Worm (Caenorhabditis elegans) whole organism, late embryonic: ENCODE results near the gene ceh-54.

Experiments
- C08G9.2 ChIP-seq: sonication (generic microtip); optimal IDR thresholded peaks from 2 replicates; lab custom pipeline; 2016; ENCODE audit warnings: mild to moderate bottlenecking, missing genetic modification characterization, moderate library complexity, missing compliant biosample characterization
- C38D4.7 ChIP-seq: fragments of 200-800 bp; sonication (Bioruptor generic); optimal IDR thresholded peaks from 2 replicates; lab custom pipeline; 2018; ENCODE audit warnings: mild to moderate bottlenecking, missing genetic modification characterization, moderate library complexity, missing compliant biosample characterization
- ama-1 ChIP-seq: fragments of 150-350 bp; optimal IDR thresholded peaks from 2 replicates; lab custom pipeline; 2014
- ceh-14 ChIP-seq: sonication (generic microtip); optimal IDR thresholded peaks from 2 replicates; lab custom pipeline; 2016; ENCODE audit warnings: missing genotype, missing genetic modification characterization, missing compliant biosample characterization
- ceh-18 ChIP-seq: sonication (generic microtip); optimal IDR thresholded peaks from 2 replicates; lab custom pipeline; 2016; ENCODE audit warnings: missing genetic modification characterization, missing compliant biosample characterization
- ceh-19 ChIP-seq: fragments of 200-800 bp; sonication (Bioruptor generic); optimal IDR thresholded peaks from 2 replicates; lab custom pipeline; 2018; ENCODE audit warnings: mild to moderate bottlenecking, missing genetic modification characterization, missing compliant biosample characterization
- ceh-2 ChIP-seq: sonication (generic microtip); optimal IDR thresholded peaks from 2 replicates; lab custom pipeline; 2016; ENCODE audit warnings: missing genotype, missing genetic modification characterization, missing compliant biosample characterization
- ceh-22 ChIP-seq: sonication (generic microtip); optimal IDR thresholded peaks from 2 replicates; lab custom pipeline; 2017; ENCODE audit warnings: missing biosample characterization, missing genetic modification characterization
- ceh-31 ChIP-seq: sonication (generic microtip); optimal IDR thresholded peaks from 2 replicates; lab custom pipeline; 2016; ENCODE audit warnings: missing genetic modification characterization, missing compliant biosample characterization
- ceh-34 ChIP-seq: sonication (generic microtip); optimal IDR thresholded peaks from 2 replicates; lab custom pipeline; 2016; ENCODE audit warnings: mild to moderate bottlenecking, missing genetic modification characterization, missing compliant biosample characterization
- ceh-45 ChIP-seq: fragments of 200-800 bp; sonication (Bioruptor generic); IDR thresholded peaks from 2 replicates; pipeline ENCODE4 v1.3.6; 2022; ENCODE audit warnings: missing genetic modification reagents, missing genetic modification characterization, missing compliant biosample characterization
- ceh-48 ChIP-seq: sonication (generic microtip); optimal IDR thresholded peaks from 2 replicates; lab custom pipeline; 2016; ENCODE audit warnings: missing genetic modification characterization, inconsistent platforms, missing compliant biosample characterization
- ceh-6 ChIP-seq: fragments of 200-800 bp; sonication (Bioruptor generic); optimal IDR thresholded peaks from 2 replicates; lab custom pipeline; 2018; ENCODE audit warnings: mild to moderate bottlenecking, missing genetic modification characterization, missing compliant biosample characterization
- ceh-9 ChIP-seq: sonication (generic microtip); optimal IDR thresholded peaks from 2 replicates; lab custom pipeline; 2016; ENCODE audit warnings: mild to moderate bottlenecking, missing genetic modification characterization, inconsistent platforms, missing compliant biosample characterization
- dve-1 ChIP-seq: sonication (generic microtip); optimal IDR thresholded peaks from 2 replicates; lab custom pipeline; 2017; ENCODE audit warnings: antibody characterized with exemption, mild to moderate bottlenecking, missing genetic modification characterization, missing compliant biosample characterization
- elt-2 ChIP-seq: sonication (generic microtip); optimal IDR thresholded peaks from 2 replicates; lab custom pipeline; 2016; ENCODE audit warnings: missing genetic modification reagents, missing genetic modification characterization, missing compliant biosample characterization
- ets-4 ChIP-seq: sonication (generic microtip); optimal IDR thresholded peaks from 2 replicates; lab custom pipeline; 2016; ENCODE audit warnings: missing genetic modification characterization, missing compliant biosample characterization
- fax-1 ChIP-seq: sonication (generic microtip); optimal IDR thresholded peaks from 2 replicates; lab custom pipeline; 2016; ENCODE audit warnings: missing genotype, missing genetic modification characterization, missing compliant biosample characterization
- hlh-15 ChIP-seq: sonication (generic microtip); optimal IDR thresholded peaks from 2 replicates; lab custom pipeline; 2016; ENCODE audit warnings: missing genetic modification characterization, missing compliant biosample characterization
- hlh-6 ChIP-seq: sonication (generic microtip); optimal IDR thresholded peaks from 2 replicates; lab custom pipeline; 2016; ENCODE audit warnings: missing genotype, missing genetic modification characterization, missing compliant biosample characterization
- hlh-8 ChIP-seq: sonication (generic microtip); optimal IDR thresholded peaks from 2 replicates; lab custom pipeline; 2016; ENCODE audit warnings: missing genotype, missing genetic modification characterization, missing compliant biosample characterization
- lim-6 ChIP-seq: sonication (generic microtip); optimal IDR thresholded peaks from 2 replicates; lab custom pipeline; 2016; ENCODE audit warnings: missing genetic modification characterization, missing compliant biosample characterization
- lin-11 ChIP-seq: fragments of 200-800 bp; sonication (Bioruptor generic); optimal IDR thresholded peaks from 2 replicates; lab custom pipeline; 2018; ENCODE audit warnings: mild to moderate bottlenecking, missing genetic modification characterization, missing compliant biosample characterization
- mec-3 ChIP-seq: sonication (generic microtip); optimal IDR thresholded peaks from 2 replicates; lab custom pipeline; 2016; ENCODE audit warnings: borderline replicate concordance, missing genetic modification characterization, missing compliant biosample characterization
- nfya-1 ChIP-seq: sonication (generic microtip); optimal IDR thresholded peaks from 2 replicates; lab custom pipeline; 2017; ENCODE audit warnings: missing genetic modification characterization, mild to moderate bottlenecking, missing compliant biosample characterization, antibody characterized with exemption, moderate library complexity
- npax-4 ChIP-seq: sonication (generic microtip); optimal IDR thresholded peaks from 2 replicates; lab custom pipeline; 2016; ENCODE audit warnings: missing genetic modification characterization, missing compliant biosample characterization
- pat-9 ChIP-seq: fragments of 200-800 bp; sonication (Bioruptor generic); optimal IDR thresholded peaks from 2 replicates; lab custom pipeline; 2018; ENCODE audit warnings: mild to moderate bottlenecking, missing genetic modification characterization, moderate library complexity, missing compliant biosample characterization
- pha-2 ChIP-seq: sonication (generic microtip); optimal IDR thresholded peaks from 2 replicates; lab custom pipeline; 2017; ENCODE audit warnings: mild to moderate bottlenecking, missing genetic modification characterization, missing compliant biosample characterization
- pha-4 ChIP-seq: fragments of 150-350 bp; optimal IDR thresholded peaks from 2 replicates; lab custom pipeline; 2018; ENCODE audit warnings: missing biosample characterization, missing genetic modification reagents, missing genetic modification characterization
- pros-1 ChIP-seq: fragments of 150-350 bp; optimal IDR thresholded peaks from 2 replicates; lab custom pipeline; 2014; ENCODE audit warnings: missing biosample characterization, missing genetic modification reagents, missing genetic modification characterization
- rnt-1 ChIP-seq: sonication (generic microtip); optimal IDR thresholded peaks from 2 replicates; lab custom pipeline; 2016; ENCODE audit warnings: missing genetic modification characterization, missing compliant biosample characterization
- sdc-2 ChIP-seq: sonication (generic microtip); optimal IDR thresholded peaks from 2 replicates; lab custom pipeline; 2016; ENCODE audit warnings: missing genotype, missing genetic modification characterization, missing compliant biosample characterization
- sox-2 ChIP-seq: fragments of 200-800 bp; sonication (Bioruptor generic); IDR thresholded peaks from 2 replicates; pipeline ENCODE4 v1.3.6; 2022; ENCODE audit warnings: missing genetic modification reagents, missing genetic modification characterization, missing compliant biosample characterization
- syd-9 ChIP-seq: sonication (generic microtip); optimal IDR thresholded peaks from 2 replicates; lab custom pipeline; 2016; ENCODE audit warnings: mild to moderate bottlenecking, missing genetic modification characterization, moderate library complexity, missing compliant biosample characterization
- tbx-2 ChIP-seq: sonication (generic microtip); optimal IDR thresholded peaks from 2 replicates; lab custom pipeline; 2016; ENCODE audit warnings: missing genetic modification characterization, missing compliant biosample characterization
- tbx-7 ChIP-seq: sonication (generic microtip); optimal IDR thresholded peaks from 2 replicates; lab custom pipeline; 2016; ENCODE audit warnings: missing genotype, missing genetic modification characterization, missing compliant biosample characterization
- unc-3 ChIP-seq, 2 experiments: fragments of 200-800 bp in 1 of 2; sonication (Bioruptor generic) in 1 of 2; sonication (generic microtip) in 1 of 2; conservative IDR thresholded peaks in 1 of 2; optimal IDR thresholded peaks in 1 of 2; 2 replicates each; pipeline versions ENCODE4 v1.3.6 to Lab custom; 2016 to 2022; ENCODE audit warnings: missing compliant biosample characterization in 2 of 2, missing genetic modification characterization in 2 of 2, missing genetic modification reagents in 1 of 2
- unc-42 ChIP-seq: sonication (generic microtip); optimal IDR thresholded peaks from 2 replicates; lab custom pipeline; 2016; ENCODE audit warnings: missing genotype, missing genetic modification characterization, missing compliant biosample characterization
- unc-55 ChIP-seq: sonication (generic microtip); optimal IDR thresholded peaks from 2 replicates; lab custom pipeline; 2017; ENCODE audit warnings: missing biosample characterization, missing genetic modification reagents, missing genetic modification characterization
- unc-86 ChIP-seq: sonication (generic microtip); optimal IDR thresholded peaks from 2 replicates; lab custom pipeline; 2016; ENCODE audit warnings: missing genetic modification characterization, missing compliant biosample characterization
- zip-5 ChIP-seq: sonication (generic microtip); optimal IDR thresholded peaks from 2 replicates; lab custom pipeline; 2016; ENCODE audit warnings: missing genetic modification characterization, missing compliant biosample characterization

The ceh-54 gene

DNA sequence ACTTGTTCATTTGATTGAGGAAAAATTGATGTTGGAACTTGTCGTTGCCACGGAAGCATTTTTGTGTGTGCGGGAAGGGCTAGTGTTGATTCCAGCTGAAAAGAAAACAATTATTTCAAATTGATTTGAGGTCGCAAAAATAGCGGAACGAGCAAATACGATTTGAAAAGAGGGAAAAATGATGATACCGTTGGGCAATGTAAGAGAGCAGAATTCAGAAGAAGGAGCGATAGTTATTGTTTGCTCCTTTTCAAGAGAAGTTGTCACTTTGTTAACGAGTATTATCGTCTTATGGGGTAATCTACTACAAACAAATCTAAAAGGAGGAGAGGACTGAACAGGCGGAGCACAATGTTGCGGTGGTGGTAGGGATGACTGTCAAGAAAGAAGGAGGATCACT lies 33.6 kb downstream of the ceh-54 start, which contains the start of gene odd-2:
TSS of gene odd-2 (minus strand) at position 101 of the 400 bp plus-strand sequence.
- TF ChIP-seq ceh-34 (tag; lab: Kevin White, UChicago) = no peak
- TF ChIP-seq C38D4.7 = no peak
- TF ChIP-seq pha-4 (tag; lab: Kevin White, UChicago) = no peak
- no peak for TF ChIP-seq lin-11 (tag; lab: Kevin White, UChicago)
- no peak for TF ChIP-seq zip-5
- TF ChIP-seq pha-2 (tag; lab: Kevin White, UChicago) = no peak
- TF ChIP-seq unc-3 (GFP tag; conservative IDR thresholded peaks at IDR 0.05; lab: Robert Waterston, UW) = no peak
- no peak for TF ChIP-seq unc-3 (tag; optimal IDR thresholded peaks at IDR 0.05; lab: Kevin White, UChicago)
- TF ChIP-seq pat-9 (tag; lab: Kevin White, UChicago) = no peak
- TF ChIP-seq unc-42 (tag; lab: Kevin White, UChicago) = no peak
- TF ChIP-seq, all 69 proteins: peak for 0

DNA sequence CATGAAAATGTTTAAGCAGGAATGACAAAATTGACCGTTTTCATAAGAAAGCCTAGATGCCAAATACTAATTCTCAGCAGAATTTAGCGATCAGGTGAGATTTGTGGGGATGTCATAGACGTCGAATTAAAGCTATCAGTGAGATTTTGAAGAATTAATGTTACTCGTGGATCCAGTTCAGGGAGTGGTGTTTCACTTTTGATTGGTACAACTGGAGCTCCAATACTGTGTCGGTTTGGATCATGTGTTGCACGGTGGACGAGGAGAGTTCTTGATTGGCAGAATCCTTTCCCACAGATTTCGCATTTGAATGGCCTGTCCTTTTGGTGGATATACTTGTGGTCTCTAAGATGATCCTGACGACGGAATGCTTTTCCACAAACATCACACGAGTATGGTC lies 34.5 kb downstream of the ceh-54 start:
- TF ChIP-seq rnt-1 (no peak), tbx-7 (tag; lab: Kevin White, UChicago) (no peak), lin-11 (tag; lab: Kevin White, UChicago) (no peak), unc-86 (tag; lab: Kevin White, UChicago) (no peak), dve-1 (tag; lab: Kevin White, UChicago) (no peak), ceh-6 (no peak), lim-6 (tag; lab: Kevin White, UChicago) (no peak), ceh-9 (no peak), hlh-8 (tag; lab: Kevin White, UChicago) (no peak), ceh-14 (tag; lab: Kevin White, UChicago) (no peak), npax-4 (tag; lab: Kevin White, UChicago) (no peak), pha-4 (tag; lab: Kevin White, UChicago) (no peak), ceh-45 (GFP tag; lab: Robert Waterston, UW) (no peak), hlh-6 (tag; lab: Kevin White, UChicago) (no peak), hlh-15 (tag; lab: Kevin White, UChicago) (no peak)

ce11 chrX:6157411-6157916 lies 36.6 kb downstream of the ceh-54 start:
- TF ChIP-seq elt-2 (tag; lab: Kevin White, UChicago) = peak; percentile 50
- TF ChIP-seq fax-1 (tag; lab: Kevin White, UChicago) = no peak

DNA sequence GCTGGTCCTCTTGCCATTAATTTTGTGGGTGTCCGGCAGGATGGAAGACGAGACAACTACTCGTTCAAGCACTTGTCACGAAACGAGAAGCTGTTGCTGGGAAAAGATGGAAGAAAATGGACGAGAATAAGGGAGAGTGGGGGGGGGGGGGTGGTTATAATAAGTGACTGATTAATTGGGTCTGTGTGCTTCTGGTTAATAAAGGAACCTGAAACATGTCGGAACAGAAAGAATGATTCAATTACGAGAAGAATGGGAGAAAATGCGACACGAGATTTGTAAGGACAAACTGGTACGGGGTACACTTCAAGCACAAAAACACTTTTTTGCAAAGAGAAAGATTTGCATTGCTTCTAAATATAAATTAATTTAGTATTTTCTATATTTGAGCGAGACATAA lies 38.6 kb downstream of the ceh-54 start:
- TF ChIP-seq mec-3 (tag; lab: Kevin White, UChicago) = no peak
- peak; percentile 83 for TF ChIP-seq unc-42 (tag; lab: Kevin White, UChicago)
- no peak for TF ChIP-seq ceh-18
- no peak for TF ChIP-seq ceh-45 (GFP tag; lab: Robert Waterston, UW)
- no peak for TF ChIP-seq ceh-14 (tag; lab: Kevin White, UChicago)
- TF ChIP-seq ceh-19 (GFP tag; lab: Kevin White, UChicago) = no peak
- TF ChIP-seq rnt-1 = no peak

DNA sequence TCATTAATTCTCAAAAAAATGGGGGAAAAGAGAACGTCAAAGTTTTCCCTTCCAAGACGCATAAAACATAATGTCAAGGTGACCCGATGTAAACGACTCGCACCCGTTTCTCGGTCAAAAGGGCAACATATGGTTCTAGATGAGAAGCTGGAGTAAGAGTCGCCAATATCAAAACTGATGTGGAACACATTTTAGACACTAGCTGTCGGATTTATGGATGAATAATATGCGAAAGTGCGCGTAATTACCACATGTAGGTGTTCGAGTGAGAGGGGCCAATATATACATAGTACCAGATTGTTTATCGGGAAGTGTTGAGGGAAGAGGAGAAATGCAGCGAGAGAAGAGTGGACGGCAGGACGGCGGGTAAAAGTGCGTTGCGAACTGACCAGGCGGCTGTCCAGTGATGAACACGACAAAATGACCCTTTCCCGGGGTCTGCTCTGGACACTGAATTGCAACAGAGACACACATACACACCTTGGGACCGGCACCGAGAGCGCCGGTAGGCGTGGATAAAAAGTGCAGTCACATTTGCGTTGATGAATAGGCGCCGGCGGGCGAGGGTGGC lies 43.0 kb downstream of the ceh-54 start:
- TF ChIP-seq lin-11 (tag; lab: Kevin White, UChicago) (no peak), unc-55 (GFP tag; lab: Kevin White, UChicago) (peak; percentile 37), sox-2 (GFP tag; lab: Robert Waterston, UW) (no peak), elt-2 (tag; lab: Kevin White, UChicago) (no peak), hlh-8 (tag; lab: Kevin White, UChicago) (peak; percentile 72), ama-1 (no peak), C08G9.2 (tag; lab: Kevin White, UChicago) (no peak), ceh-31 (tag; lab: Kevin White, UChicago) (peak; percentile 58), pat-9 (tag; lab: Kevin White, UChicago) (no peak), hlh-6 (tag; lab: Kevin White, UChicago) (peak; percentile 62), ceh-34 (tag; lab: Kevin White, UChicago) (no peak), fax-1 (tag; lab: Kevin White, UChicago) (no peak), ceh-6 (no peak), hlh-15 (tag; lab: Kevin White, UChicago) (no peak), ceh-48 (tag; lab: Kevin White, UChicago) (no peak), nfya-1 (tag; lab: Kevin White, UChicago) (peak; percentile 15), ceh-18 (no peak), sdc-2 (tag; lab: Kevin White, UChicago) (peak; percentile 4), ets-4 (tag; lab: Kevin White, UChicago) (no peak), pros-1 (tag; lab: Kevin White, UChicago) (no peak), tbx-2 (peak; percentile 47), syd-9 (tag; lab: Kevin White, UChicago) (no peak), ceh-2 (tag; lab: Kevin White, UChicago) (no peak), rnt-1 (peak; percentile 41), ceh-22 (tag; lab: Kevin White, UChicago) (no peak)
